Fruit fly (Drosophila melanogaster) whole organism, wandering third instar larva: ENCODE results near the gene CG43658.

Experiments
- CG32264 ChIP-seq: fragments of 200-800 bp; sonication (Bioruptor generic); optimal IDR thresholded peaks from 2 replicates; lab custom pipeline; 2016; ENCODE audit warnings: missing biosample characterization, missing genetic modification characterization
- CG9705 ChIP-seq: fragments of 200-800 bp; sonication (Bioruptor generic); optimal IDR thresholded peaks from 2 replicates; lab custom pipeline; 2018; ENCODE audit warnings: missing biosample characterization, mild to moderate bottlenecking, missing genetic modification characterization
- Myc ChIP-seq: fragments of >200 bp; optimal IDR thresholded peaks from 2 replicates; lab custom pipeline; 2017
- brk ChIP-seq: fragments of 200-800 bp; sonication (Bioruptor generic); optimal IDR thresholded peaks from 2 replicates; lab custom pipeline; 2016; ENCODE audit warnings: missing biosample characterization, mild to moderate bottlenecking, missing genetic modification characterization
- jim ChIP-seq: fragments of 175-275, 200-325 bp; sonication (Bioruptor generic); optimal IDR thresholded peaks from 2 replicates; lab custom pipeline; 2016; ENCODE audit warnings: missing biosample characterization, mild to moderate bottlenecking, missing genetic modification characterization
- psq ChIP-seq: fragments of 200-800 bp; sonication (Bioruptor generic); optimal IDR thresholded peaks from 3 replicates; lab custom pipeline; 2017; ENCODE audit warnings: missing biosample characterization, mild to moderate bottlenecking, missing genetic modification characterization, moderate library complexity

dm6 chrX:17503040-17503439 is 57.9 kb downstream of the CG43658 start:
- no peak for TF ChIP-seq Myc
- TF ChIP-seq psq (GFP tag; lab: Kevin White, UChicago): no peak
- TF ChIP-seq brk (GFP tag; lab: Kevin White, UChicago): no peak
- no peak for TF ChIP-seq CG32264 (GFP tag; lab: Kevin White, UChicago)
- TF ChIP-seq CG9705 (GFP tag; lab: Kevin White, UChicago): no peak
- TF ChIP-seq jim (GFP tag; lab: Kevin White, UChicago): no peak
